Worm (Caenorhabditis elegans): ENCODE results near the gene M163.21.

- no peak for TF ChIP-seq flt-1 (GFP tag; IDR thresholded peaks at IDR 0.05)
- no peak for TF ChIP-seq tab-1 (GFP tag; IDR thresholded peaks at IDR 0.05)
- no peak for TF ChIP-seq klf-2 (GFP tag; conservative IDR thresholded peaks at IDR 0.05)
- no peak for TF ChIP-seq T22C8.4 (GFP tag; IDR thresholded peaks at IDR 0.05)
- no peak for TF ChIP-seq cog-1 (tag; optimal IDR thresholded peaks at IDR 0.05)
These were observed 46.2 kb downstream of the M163.21 start, which contains the start of gene fbxa-141 for ce11 chrX:14512817-14513216.
